Fruit fly (Drosophila melanogaster): ENCODE results near the gene abs.

Gene abs

dm6 chr3R:4236534-4236933, 3.7 kb downstream of the abs start:
- no peak for TF ChIP-seq CrebA (GFP tag; optimal IDR thresholded peaks at IDR 0.05; ENCODE audit: borderline replicate concordance)
- no peak for TF ChIP-seq woc (GFP tag; optimal IDR thresholded peaks at IDR 0.05)
- TF ChIP-seq GATAd (GFP tag; optimal IDR thresholded peaks at IDR 0.05): no peak
- TF ChIP-seq dsf (GFP tag; optimal IDR thresholded peaks at IDR 0.05; ENCODE audit: borderline replicate concordance): no peak
- no peak for TF ChIP-seq psq (GFP tag; optimal IDR thresholded peaks at IDR 0.05)
- no peak for TF ChIP-seq HLH106 (tag; optimal IDR thresholded peaks at IDR 0.05)
- TF ChIP-seq fru (GFP tag; optimal IDR thresholded peaks at IDR 0.05): no peak
- TF ChIP-seq sage (GFP tag; optimal IDR thresholded peaks at IDR 0.05): no peak
- TF ChIP-seq Jra (GFP tag; optimal IDR thresholded peaks at IDR 0.05): peak; percentile 10
- TF ChIP-seq Hr83 (GFP tag; optimal IDR thresholded peaks at IDR 0.05; ENCODE audit: poor library complexity, severe bottlenecking): peak; percentile 81
- peak; percentile 56 for TF ChIP-seq Dif (GFP tag; optimal IDR thresholded peaks at IDR 0.05; ENCODE audit: partially characterized antibody)
- TF ChIP-seq Rel (GFP tag; optimal IDR thresholded peaks at IDR 0.05): no peak
- no peak for TF ChIP-seq Rel (tag; optimal IDR thresholded peaks at IDR 0.05)
- TF ChIP-seq N (GFP tag; optimal IDR thresholded peaks at IDR 0.05): no peak
- peak; percentile 14 for TF ChIP-seq Sp1 (GFP tag; optimal IDR thresholded peaks at IDR 0.05)
- TF ChIP-seq rgr (GFP tag; optimal IDR thresholded peaks at IDR 0.05): peak; percentile 5
- no peak for TF ChIP-seq lola (GFP tag; optimal IDR thresholded peaks at IDR 0.05)
- no peak for TF ChIP-seq OdsH (GFP tag; optimal IDR thresholded peaks at IDR 0.05)
- peak; percentile 32 for TF ChIP-seq h (GFP tag; optimal IDR thresholded peaks at IDR 0.05)
- TF ChIP-seq Hnf4 (GFP tag; optimal IDR thresholded peaks at IDR 0.05): no peak
- peak; percentile 40 for TF ChIP-seq br (GFP tag; optimal IDR thresholded peaks at IDR 0.05)

dm6 chr3R:4241776-4242175, 8.9 kb downstream of the abs start:
- no peak for TF ChIP-seq dl (GFP tag; optimal IDR thresholded peaks at IDR 0.05; ENCODE audit: insufficient read depth in 1 of 2, partially characterized antibody in 2 of 2)
- TF ChIP-seq Hr78 (GFP tag; optimal IDR thresholded peaks at IDR 0.05): no peak
- no peak for TF ChIP-seq ey (GFP tag; optimal IDR thresholded peaks at IDR 0.05)
- TF ChIP-seq Mio (GFP tag; optimal IDR thresholded peaks at IDR 0.05): no peak
- TF ChIP-seq Hr83 (GFP tag; optimal IDR thresholded peaks at IDR 0.05; ENCODE audit: poor library complexity, severe bottlenecking): no peak
- TF ChIP-seq pan (optimal IDR thresholded peaks at IDR 0.05): no peak
- TF ChIP-seq h (GFP tag; optimal IDR thresholded peaks at IDR 0.05): no peak
- no peak for TF ChIP-seq CrebA (GFP tag; optimal IDR thresholded peaks at IDR 0.05; ENCODE audit: borderline replicate concordance)
- no peak for TF ChIP-seq foxo (GFP tag; optimal IDR thresholded peaks at IDR 0.05)
- no peak for TF ChIP-seq Hnf4 (GFP tag; optimal IDR thresholded peaks at IDR 0.05)
- no peak for TF ChIP-seq lola (GFP tag; optimal IDR thresholded peaks at IDR 0.05)
- TF ChIP-seq N (GFP tag; optimal IDR thresholded peaks at IDR 0.05): no peak
- TF ChIP-seq psq (GFP tag; optimal IDR thresholded peaks at IDR 0.05): no peak
- TF ChIP-seq Myc (optimal IDR thresholded peaks at IDR 0.05): no peak

dm6 chr3R:4242209-4242887, 9.5 kb downstream of the abs start, which contains the start of gene CG14642:
Gene CG14642, minus strand, starts transcription at chr3R:4242717.
- TF ChIP-seq Sp1 (GFP tag; optimal IDR thresholded peaks at IDR 0.05) (no peak), Hr78 (GFP tag; optimal IDR thresholded peaks at IDR 0.05) (no peak), Dfd (GFP tag; optimal IDR thresholded peaks at IDR 0.05) (peak; percentile 99), Rel (GFP tag; optimal IDR thresholded peaks at IDR 0.05) (no peak), Rel (tag; optimal IDR thresholded peaks at IDR 0.05) (peak; percentile 47)

dm6 chr3R:4243096-4243940, 10.5 kb downstream of the abs start, which contains the start of gene CG34305:
Gene CG34305, minus strand, starts transcription at chr3R:4243146.
- TF ChIP-seq fru (GFP tag; optimal IDR thresholded peaks at IDR 0.05) (peak; percentile 36), OdsH (GFP tag; optimal IDR thresholded peaks at IDR 0.05) (peak; percentile 40), tai (GFP tag; optimal IDR thresholded peaks at IDR 0.05) (no peak), Hnf4 (GFP tag; optimal IDR thresholded peaks at IDR 0.05) (peak; percentile 27), rgr (GFP tag; optimal IDR thresholded peaks at IDR 0.05) (peak; percentile 48), HLH106 (tag; optimal IDR thresholded peaks at IDR 0.05) (peak; percentile 67), pan (optimal IDR thresholded peaks at IDR 0.05) (no peak), ey (GFP tag; optimal IDR thresholded peaks at IDR 0.05) (peak; percentile 26), br (GFP tag; optimal IDR thresholded peaks at IDR 0.05) (peak; percentile 2), N (GFP tag; optimal IDR thresholded peaks at IDR 0.05) (no peak), sage (GFP tag; optimal IDR thresholded peaks at IDR 0.05) (no peak), usp (GFP tag; optimal IDR thresholded peaks at IDR 0.05) (no peak), Hr83 (GFP tag; optimal IDR thresholded peaks at IDR 0.05; ENCODE audit: poor library complexity, severe bottlenecking) (no peak), jim (GFP tag; optimal IDR thresholded peaks at IDR 0.05) (no peak), brk (GFP tag; optimal IDR thresholded peaks at IDR 0.05) (peak; percentile 37), foxo (GFP tag; optimal IDR thresholded peaks at IDR 0.05) (peak in 1 of 2 experiments; percentile 53), Mio (GFP tag; optimal IDR thresholded peaks at IDR 0.05) (no peak), CG32264 (GFP tag; optimal IDR thresholded peaks at IDR 0.05) (no peak), lola (GFP tag; optimal IDR thresholded peaks at IDR 0.05) (no peak), Vsx2 (GFP tag; optimal IDR thresholded peaks at IDR 0.05; ENCODE audit: partially characterized antibody) (no peak), Hr78 (GFP tag; optimal IDR thresholded peaks at IDR 0.05) (no peak), CG9705 (GFP tag; optimal IDR thresholded peaks at IDR 0.05) (peak; percentile 38), Sp1 (GFP tag; optimal IDR thresholded peaks at IDR 0.05) (peak; percentile 69), Dfd (GFP tag; optimal IDR thresholded peaks at IDR 0.05) (peak; percentile 47), h (GFP tag; optimal IDR thresholded peaks at IDR 0.05) (peak; percentile 61), psq (GFP tag; optimal IDR thresholded peaks at IDR 0.05) (peak; percentile 17), Jra (GFP tag; optimal IDR thresholded peaks at IDR 0.05) (peak; percentile 41)
